Fruit fly (Drosophila melanogaster) whole organism, wandering third instar larva: ENCODE data around the gene Rim2.

Experiments
- CG32264 ChIP-seq: fragments of 200-800 bp; sonication (Bioruptor generic); optimal IDR thresholded peaks from 2 replicates; lab custom pipeline; 2016; ENCODE audit warnings: missing biosample characterization, missing genetic modification characterization
- CG9705 ChIP-seq: fragments of 200-800 bp; sonication (Bioruptor generic); optimal IDR thresholded peaks from 2 replicates; lab custom pipeline; 2018; ENCODE audit warnings: missing biosample characterization, mild to moderate bottlenecking, missing genetic modification characterization
- Dfd ChIP-seq: fragments of >200 bp; optimal IDR thresholded peaks from 2 replicates; lab custom pipeline; 2017; ENCODE audit warnings: missing biosample characterization, missing genetic modification characterization
- Dif ChIP-seq: fragments of 200-275, 200-300 bp; sonication (Bioruptor generic); optimal IDR thresholded peaks from 2 replicates; lab custom pipeline; 2018; ENCODE audit warnings: missing biosample characterization, missing genetic modification characterization; ENCODE audit not compliant: partially characterized antibody
- GATAd ChIP-seq: sonication (Bioruptor generic); optimal IDR thresholded peaks from 2 replicates; lab custom pipeline; 2016; ENCODE audit warnings: missing biosample characterization, missing genetic modification characterization
- HLH106 ChIP-seq: fragments of 200-800 bp; optimal IDR thresholded peaks from 3 replicates; lab custom pipeline; 2019; ENCODE audit warnings: missing biosample characterization, mild to moderate bottlenecking, missing genetic modification characterization, moderate library complexity
- Hnf4 ChIP-seq: fragments of 200-800 bp; sonication (Bioruptor generic); optimal IDR thresholded peaks from 2 replicates; lab custom pipeline; 2016; ENCODE audit warnings: missing biosample characterization, mild to moderate bottlenecking, missing genetic modification characterization
- Hr83 ChIP-seq: fragments of 200-300 bp; sonication (Bioruptor generic); optimal IDR thresholded peaks from 2 replicates; lab custom pipeline; 2016; ENCODE audit warnings: missing biosample characterization, mild to moderate bottlenecking, missing genetic modification characterization, moderate library complexity; ENCODE audit not compliant: poor library complexity, severe bottlenecking
- Mio ChIP-seq: sonication (Bioruptor generic); optimal IDR thresholded peaks from 2 replicates; lab custom pipeline; 2016; ENCODE audit warnings: missing biosample characterization, missing genetic modification characterization
- Rel ChIP-seq, 2 experiments: fragments of 200-800 bp; sonication (Bioruptor generic) in 1 of 2; optimal IDR thresholded peaks; 2 replicates in 1 of 2; 3 replicates in 1 of 2; lab custom pipeline; 2016 to 2019; ENCODE audit warnings: mild to moderate bottlenecking in 2 of 2, missing biosample characterization in 2 of 2, missing genetic modification characterization in 2 of 2, moderate library complexity in 1 of 2
- Sp1 ChIP-seq: fragments of 200-800 bp; sonication (Bioruptor generic); optimal IDR thresholded peaks from 3 replicates; lab custom pipeline; 2019; ENCODE audit warnings: missing biosample characterization, mild to moderate bottlenecking, missing genetic modification characterization, moderate library complexity
- br ChIP-seq: fragments of 200-800 bp; sonication (Bioruptor generic); optimal IDR thresholded peaks from 2 replicates; lab custom pipeline; 2016; ENCODE audit warnings: missing biosample characterization, missing genetic modification characterization
- brk ChIP-seq: fragments of 200-800 bp; sonication (Bioruptor generic); optimal IDR thresholded peaks from 2 replicates; lab custom pipeline; 2016; ENCODE audit warnings: missing biosample characterization, mild to moderate bottlenecking, missing genetic modification characterization
- dsf ChIP-seq: sonication (Bioruptor generic); optimal IDR thresholded peaks from 2 replicates; lab custom pipeline; 2016; ENCODE audit warnings: missing biosample characterization, missing genetic modification characterization, borderline replicate concordance
- ey ChIP-seq: fragments of 200-800 bp; sonication (Bioruptor generic); optimal IDR thresholded peaks from 2 replicates; lab custom pipeline; 2016; ENCODE audit warnings: missing biosample characterization, missing genetic modification characterization
- foxo ChIP-seq, 2 experiments: fragments of 200-800 bp; sonication (Bioruptor generic); optimal IDR thresholded peaks; 2 replicates in 1 of 2; 3 replicates in 1 of 2; lab custom pipeline; 2016 to 2017; ENCODE audit warnings: missing biosample characterization in 2 of 2, missing genetic modification characterization in 2 of 2
- fru ChIP-seq: fragments of 200-800 bp; sonication (Bioruptor generic); optimal IDR thresholded peaks from 3 replicates; lab custom pipeline; 2016; ENCODE audit warnings: missing biosample characterization, mild to moderate bottlenecking, missing genetic modification characterization
- h ChIP-seq: fragments of 200-800 bp; sonication (Bioruptor generic); optimal IDR thresholded peaks from 3 replicates; lab custom pipeline; 2016; ENCODE audit warnings: missing biosample characterization, mild to moderate bottlenecking, missing genetic modification characterization
- jim ChIP-seq: fragments of 175-275, 200-325 bp; sonication (Bioruptor generic); optimal IDR thresholded peaks from 2 replicates; lab custom pipeline; 2016; ENCODE audit warnings: missing biosample characterization, mild to moderate bottlenecking, missing genetic modification characterization
- psq ChIP-seq: fragments of 200-800 bp; sonication (Bioruptor generic); optimal IDR thresholded peaks from 3 replicates; lab custom pipeline; 2017; ENCODE audit warnings: missing biosample characterization, mild to moderate bottlenecking, missing genetic modification characterization, moderate library complexity
- rgr ChIP-seq: fragments of 200-800 bp; sonication (Bioruptor generic); optimal IDR thresholded peaks from 3 replicates; lab custom pipeline; 2016; ENCODE audit warnings: missing biosample characterization, mild to moderate bottlenecking, missing genetic modification characterization
- sage ChIP-seq: fragments of 200-800 bp; sonication (Bioruptor generic); optimal IDR thresholded peaks from 2 replicates; lab custom pipeline; 2016; ENCODE audit warnings: missing biosample characterization, mild to moderate bottlenecking, missing genetic modification characterization
- tai ChIP-seq: sonication (Bioruptor generic); optimal IDR thresholded peaks from 2 replicates; lab custom pipeline; 2016; ENCODE audit warnings: missing biosample characterization, missing genetic modification characterization
- woc ChIP-seq: sonication (Bioruptor generic); optimal IDR thresholded peaks from 2 replicates; lab custom pipeline; 2016; ENCODE audit warnings: missing biosample characterization, mild to moderate bottlenecking, missing genetic modification characterization

The Rim2 gene

dm6 chr2L:1668616-1669020 lies 55.6 kb downstream of the Rim2 start (continued):
- TF ChIP-seq CG32264 (GFP tag; lab: Kevin White, UChicago): peak; percentile 11
- TF ChIP-seq Hnf4 (GFP tag; lab: Kevin White, UChicago): peak; percentile 74
- no peak for TF ChIP-seq tai (GFP tag; lab: Kevin White, UChicago)
- peak; percentile 81 for TF ChIP-seq rgr
- TF ChIP-seq fru (GFP tag; lab: Kevin White, UChicago): peak; percentile 65
- TF ChIP-seq Dfd (GFP tag; lab: Kevin White, UChicago): no peak
- TF ChIP-seq ey: peak; percentile 73
- peak; percentile 45 for TF ChIP-seq woc (GFP tag; lab: Kevin White, UChicago)
- TF ChIP-seq sage (GFP tag; lab: Kevin White, UChicago): peak; percentile 64
- TF ChIP-seq CG9705 (GFP tag; lab: Kevin White, UChicago): peak; percentile 21
- peak; percentile 83 for TF ChIP-seq HLH106 (tag; lab: Kevin White, UChicago)
- peak; percentile 72 for TF ChIP-seq jim (GFP tag; lab: Kevin White, UChicago)
- TF ChIP-seq Hr83 (GFP tag; lab: Kevin White, UChicago): peak; percentile 79

DNA sequence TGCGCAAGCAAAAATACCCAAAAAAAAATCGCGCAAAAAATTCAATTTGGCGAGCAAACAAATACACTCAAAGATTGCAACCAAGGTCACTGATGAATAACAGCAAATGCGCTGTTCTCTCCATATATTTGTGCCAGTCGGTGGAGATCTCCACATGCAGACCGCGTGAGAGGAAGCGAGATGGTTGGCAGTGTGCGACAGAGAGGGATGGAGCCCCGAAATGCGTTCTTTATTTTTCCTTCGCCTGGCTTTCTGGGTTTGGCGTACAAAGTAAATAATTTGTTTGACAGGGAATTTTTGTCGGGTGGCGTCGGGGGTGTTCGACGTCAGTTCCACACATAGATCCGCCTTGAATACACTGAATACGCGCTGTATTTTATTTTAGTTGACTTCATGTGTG lies 56.7 kb downstream of the Rim2 start:
- TF ChIP-seq foxo (GFP tag; optimal IDR thresholded peaks at IDR 0.05; lab: Kevin White, UChicago): peak in 1 of 2 experiments; percentile 17
- peak; percentile 18 for TF ChIP-seq Dif (GFP tag; lab: Kevin White, UChicago)
- peak; percentile 3 for TF ChIP-seq br
- TF ChIP-seq dsf (GFP tag; lab: Kevin White, UChicago): no peak
- TF ChIP-seq Sp1 (GFP tag; lab: Kevin White, UChicago): no peak
- TF ChIP-seq brk (GFP tag; lab: Kevin White, UChicago): no peak
- TF ChIP-seq Mio (GFP tag; lab: Kevin White, UChicago): no peak
- peak; percentile 9 for TF ChIP-seq rgr
- no peak for TF ChIP-seq Rel (GFP tag; optimal IDR thresholded peaks at IDR 0.05; lab: Kevin White, UChicago)
- peak; percentile 64 for TF ChIP-seq Rel (tag; optimal IDR thresholded peaks at IDR 0.05; lab: Kevin White, UChicago)
- TF ChIP-seq h (GFP tag; lab: Kevin White, UChicago): peak; percentile 24

dm6 chr2L:1666789-1667188 lies 57.4 kb downstream of the Rim2 start:
- TF ChIP-seq GATAd (GFP tag; lab: Kevin White, UChicago): no peak
- peak; percentile 82 for TF ChIP-seq psq (GFP tag; lab: Kevin White, UChicago)
- peak; percentile 51 for TF ChIP-seq jim (GFP tag; lab: Kevin White, UChicago)
